Worm (Caenorhabditis elegans) whole organism, young adult: Measurements from ENCODE around the gene F14D7.3.

Experiments used
- ama-1 ChIP-seq, 3 experiments: fragments of 150-350 bp in 1 of 3; sonication (generic microtip) in 2 of 3; optimal IDR thresholded peaks; 2 replicates each; lab custom pipeline; 2014 to 2018; ENCODE audit warnings: missing biosample characterization in 2 of 3, missing genetic modification characterization in 2 of 3, missing genetic modification reagents in 2 of 3
- ets-4 ChIP-seq: fragments of 200-800 bp; sonication (Bioruptor generic); optimal IDR thresholded peaks from 2 replicates; lab custom pipeline; 2018; ENCODE audit warnings: mild to moderate bottlenecking, missing genetic modification characterization, missing compliant biosample characterization
- unc-130 ChIP-seq: sonication (generic microtip); optimal IDR thresholded peaks from 2 replicates; lab custom pipeline; 2016; ENCODE audit warnings: missing genetic modification reagents, missing genetic modification characterization, missing compliant biosample characterization
- ztf-18 ChIP-seq: sonication (generic microtip); optimal IDR thresholded peaks from 2 replicates; lab custom pipeline; 2016; ENCODE audit warnings: missing genotype, mild to moderate bottlenecking, missing genetic modification characterization, missing compliant biosample characterization

ce11 chrV:14334901-14335300, 38.3 kb downstream of the F14D7.3 start, which contains the start of gene srm-5:
- TF ChIP-seq unc-130 (no peak), ets-4 (no peak), ama-1 (optimal IDR thresholded peaks at IDR 0.05; lab: Kevin White, UChicago) (no peak), ama-1 (GFP tag; optimal IDR thresholded peaks at IDR 0.05; lab: Kevin White, UChicago) (no peak), ztf-18 (tag; lab: Kevin White, UChicago) (no peak)
